Worm (Caenorhabditis elegans): ENCODE results near the gene nhr-20.

nhr-20 gene

ce11 chrIII:4281955-4282618 is 49.1 kb upstream of the nhr-20 start (continued):
- no peak; the same call in 1 of the 2 replicates for TF ChIP-seq sox-2 (GFP tag; IDR thresholded peaks at IDR 0.05)
- no peak for TF ChIP-seq C38D4.7 (GFP tag; optimal IDR thresholded peaks at IDR 0.05)
- TF ChIP-seq npax-4 (tag; optimal IDR thresholded peaks at IDR 0.05) = no peak
- no peak for TF ChIP-seq elt-4 (tag; optimal IDR thresholded peaks at IDR 0.05)
- peak; percentile 79 for TF ChIP-seq sdc-2 (tag; optimal IDR thresholded peaks at IDR 0.05)
- TF ChIP-seq F13H6.1 (tag; optimal IDR thresholded peaks at IDR 0.05) = peak; percentile 98
- TF ChIP-seq unc-42 (tag; optimal IDR thresholded peaks at IDR 0.05) = peak; percentile 94
- TF ChIP-seq eyg-1 (tag; optimal IDR thresholded peaks at IDR 0.05) = peak; percentile 58
- no peak for TF ChIP-seq ceh-45 (GFP tag; IDR thresholded peaks at IDR 0.05)
- TF ChIP-seq ceh-6 (GFP tag; optimal IDR thresholded peaks at IDR 0.05) = peak; percentile 60
- peak; percentile 69 for TF ChIP-seq madf-2 (tag; optimal IDR thresholded peaks at IDR 0.05)
- no peak for TF ChIP-seq ceh-24 (tag; optimal IDR thresholded peaks at IDR 0.05)
- TF ChIP-seq rnt-1 (tag; optimal IDR thresholded peaks at IDR 0.05) = peak; percentile 99
- TF ChIP-seq C08G9.2 (tag; optimal IDR thresholded peaks at IDR 0.05) = peak; percentile 67
- peak; percentile 97 for TF ChIP-seq ref-2 (tag; optimal IDR thresholded peaks at IDR 0.05)
- TF ChIP-seq ceh-48 (tag; optimal IDR thresholded peaks at IDR 0.05) = no peak
- no peak for TF ChIP-seq ahr-1 (tag; optimal IDR thresholded peaks at IDR 0.05)
- TF ChIP-seq pqm-1 (tag; optimal IDR thresholded peaks at IDR 0.05) = peak; percentile 74
- peak; percentile 73 for TF ChIP-seq elt-2 (tag; optimal IDR thresholded peaks at IDR 0.05)
- TF ChIP-seq zip-5 (tag; optimal IDR thresholded peaks at IDR 0.05) = no peak
- peak; percentile 98 for TF ChIP-seq unc-55 (GFP tag; optimal IDR thresholded peaks at IDR 0.05)
- TF ChIP-seq fax-1 (tag; optimal IDR thresholded peaks at IDR 0.05) = peak; percentile 46

- TF ChIP-seq lim-6 (tag; optimal IDR thresholded peaks at IDR 0.05) = no peak
- TF ChIP-seq ama-1 (optimal IDR thresholded peaks at IDR 0.05) = no peak
- no peak for TF ChIP-seq ceh-48 (tag; optimal IDR thresholded peaks at IDR 0.05)
- no peak for TF ChIP-seq elt-2 (tag; optimal IDR thresholded peaks at IDR 0.05)
- peak; percentile 19 for TF ChIP-seq nfya-1 (tag; optimal IDR thresholded peaks at IDR 0.05)
- no peak for TF ChIP-seq F13H6.1 (tag; optimal IDR thresholded peaks at IDR 0.05)
- peak; percentile 41 for TF ChIP-seq ceh-31 (tag; optimal IDR thresholded peaks at IDR 0.05)
- peak; percentile 65 for TF ChIP-seq ref-2 (tag; optimal IDR thresholded peaks at IDR 0.05)
- peak; percentile 84 for TF ChIP-seq hlh-30 (tag; optimal IDR thresholded peaks at IDR 0.05; ENCODE audit: insufficient read depth)
- no peak for TF ChIP-seq nhr-232 (tag; optimal IDR thresholded peaks at IDR 0.05)
- no peak for TF ChIP-seq nhr-11 (tag; optimal IDR thresholded peaks at IDR 0.05)
- no peak for TF ChIP-seq pha-4 (tag; optimal IDR thresholded peaks at IDR 0.05)
- no peak for TF ChIP-seq ets-4 (tag; optimal IDR thresholded peaks at IDR 0.05)
- TF ChIP-seq ceh-24 (tag; optimal IDR thresholded peaks at IDR 0.05) = no peak
- no peak for TF ChIP-seq K02D7.2 (tag; optimal IDR thresholded peaks at IDR 0.05)
- TF ChIP-seq eyg-1 (tag; optimal IDR thresholded peaks at IDR 0.05) = peak; percentile 52
- TF ChIP-seq ceh-9 (tag; optimal IDR thresholded peaks at IDR 0.05) = no peak
- TF ChIP-seq madf-2 (tag; optimal IDR thresholded peaks at IDR 0.05) = no peak
- no peak for TF ChIP-seq ceh-22 (tag; optimal IDR thresholded peaks at IDR 0.05)
- no peak for TF ChIP-seq pros-1 (tag; optimal IDR thresholded peaks at IDR 0.05)
- TF ChIP-seq pat-9 (tag; optimal IDR thresholded peaks at IDR 0.05) = no peak
- peak; percentile 70 for TF ChIP-seq sdc-2 (tag; optimal IDR thresholded peaks at IDR 0.05)
- TF ChIP-seq hlh-13 (GFP tag; optimal IDR thresholded peaks at IDR 0.05) = no peak
- no peak for TF ChIP-seq dmd-4 (tag; optimal IDR thresholded peaks at IDR 0.05; ENCODE audit: borderline replicate concordance)
- TF ChIP-seq hlh-15 (tag; optimal IDR thresholded peaks at IDR 0.05) = no peak
- TF ChIP-seq tbx-2 (tag; optimal IDR thresholded peaks at IDR 0.05) = peak; percentile 65
- TF ChIP-seq unc-42 (tag; optimal IDR thresholded peaks at IDR 0.05) = peak; percentile 24
- no peak for TF ChIP-seq fax-1 (tag; optimal IDR thresholded peaks at IDR 0.05)
- TF ChIP-seq hlh-6 (tag; optimal IDR thresholded peaks at IDR 0.05) = peak; percentile 40
- TF ChIP-seq tbx-7 (tag; optimal IDR thresholded peaks at IDR 0.05) = no peak
- peak; percentile 19 for TF ChIP-seq ceh-6 (GFP tag; optimal IDR thresholded peaks at IDR 0.05)
- TF ChIP-seq sox-4 (tag; optimal IDR thresholded peaks at IDR 0.05) = peak; percentile 45
- peak; percentile 33 for TF ChIP-seq ceh-18 (tag; optimal IDR thresholded peaks at IDR 0.05)
- TF ChIP-seq pax-1 (tag; optimal IDR thresholded peaks at IDR 0.05) = no peak
- TF ChIP-seq fkh-6 (tag; optimal IDR thresholded peaks at IDR 0.05) = peak; percentile 57
- peak; percentile 16 for TF ChIP-seq unc-55 (GFP tag; optimal IDR thresholded peaks at IDR 0.05)
- TF ChIP-seq T23F11.4 (GFP tag; optimal IDR thresholded peaks at IDR 0.05) = no peak
Measured at ce11 chrIII:4280215-4281173, 47.5 kb upstream of the nhr-20 start, which contains the start of gene sup-26. Gene sup-26 (minus strand): TSS chrIII:4280224.

Data from whole organism, late embryonic.